Worm (Caenorhabditis elegans) whole organism, L3 larva: ENCODE data around the gene hrg-5.

Source experiments
- ama-1 ChIP-seq: fragments of 150-350 bp; optimal IDR thresholded peaks from 2 replicates; lab custom pipeline; 2018
- ceh-82 ChIP-seq: fragments of 150-350 bp; optimal IDR thresholded peaks from 2 replicates; lab custom pipeline; 2014; ENCODE audit warnings: missing biosample characterization, missing genetic modification characterization
- egl-27 ChIP-seq: sonication (generic microtip); optimal IDR thresholded peaks from 4 replicates; lab custom pipeline; 2017; ENCODE audit warnings: missing biosample characterization, missing genetic modification reagents, missing genetic modification characterization
- egl-5 ChIP-seq: fragments of 150-350 bp; optimal IDR thresholded peaks from 2 replicates; lab custom pipeline; 2017; ENCODE audit warnings: missing biosample characterization, missing genetic modification reagents, missing genetic modification characterization, inconsistent platforms
- elt-1 ChIP-seq: fragments of 150-350 bp; optimal IDR thresholded peaks from 2 replicates; lab custom pipeline; 2014; ENCODE audit warnings: missing biosample characterization, missing genetic modification characterization
- elt-2 ChIP-seq: sonication (generic microtip); optimal IDR thresholded peaks from 2 replicates; lab custom pipeline; 2016; ENCODE audit warnings: missing genetic modification reagents, mild to moderate bottlenecking, missing genetic modification characterization, missing compliant biosample characterization
- elt-3 ChIP-seq, 3 experiments: fragments of 150-350 bp in 1 of 3; sonication (generic microtip) in 2 of 3; optimal IDR thresholded peaks; 2 replicates in 2 of 3; 4 replicates in 1 of 3; lab custom pipeline; 2014 to 2017; ENCODE audit warnings: missing biosample characterization in 3 of 3, missing genetic modification characterization in 3 of 3
- eor-1 ChIP-seq, 2 experiments: fragments of 150-350 bp; optimal IDR thresholded peaks; 2 replicates each; lab custom pipeline; 2014 to 2018; ENCODE audit warnings: missing biosample characterization in 2 of 2, missing genetic modification characterization in 2 of 2
- fkh-10 ChIP-seq: sonication (generic microtip); optimal IDR thresholded peaks from 2 replicates; lab custom pipeline; 2017; ENCODE audit warnings: missing biosample characterization, missing genetic modification reagents, missing genetic modification characterization
- fkh-2 ChIP-seq: fragments of 150-350 bp; optimal IDR thresholded peaks from 2 replicates; lab custom pipeline; 2014; ENCODE audit warnings: missing biosample characterization, missing genetic modification reagents, missing genetic modification characterization
- fos-1 ChIP-seq: fragments of 150-350 bp; optimal IDR thresholded peaks from 2 replicates; lab custom pipeline; 2014; ENCODE audit warnings: missing biosample characterization, missing genetic modification characterization
- lin-39 ChIP-seq: fragments of 150-350 bp; optimal IDR thresholded peaks from 2 replicates; lab custom pipeline; 2018; ENCODE audit warnings: missing biosample characterization, missing genetic modification reagents, missing genetic modification characterization
- mdl-1 ChIP-seq: fragments of 150-350 bp; optimal IDR thresholded peaks from 2 replicates; lab custom pipeline; 2014; ENCODE audit warnings: missing biosample characterization, missing genetic modification characterization
- nfya-1 ChIP-seq: sonication (generic microtip); optimal IDR thresholded peaks from 2 replicates; lab custom pipeline; 2017; ENCODE audit warnings: missing genetic modification characterization, mild to moderate bottlenecking, missing compliant biosample characterization, antibody characterized with exemption, moderate library complexity; ENCODE audit not compliant: insufficient read depth
- nhr-11 ChIP-seq: fragments of 150-350 bp; optimal IDR thresholded peaks from 2 replicates; lab custom pipeline; 2014; ENCODE audit warnings: missing biosample characterization, missing genetic modification characterization
- nhr-237 ChIP-seq: fragments of 150-350 bp; optimal IDR thresholded peaks from 2 replicates; lab custom pipeline; 2014; ENCODE audit warnings: missing biosample characterization, missing genetic modification characterization
- nhr-43 ChIP-seq: sonication (generic microtip); optimal IDR thresholded peaks from 2 replicates; lab custom pipeline; 2016; ENCODE audit warnings: mild to moderate bottlenecking, missing genetic modification characterization, missing compliant biosample characterization; ENCODE audit not compliant: poor library complexity, severe bottlenecking
- nhr-67 ChIP-seq: fragments of 150-350 bp; optimal IDR thresholded peaks from 2 replicates; lab custom pipeline; 2014; ENCODE audit warnings: missing biosample characterization, missing genetic modification characterization
- nhr-76 ChIP-seq: fragments of 150-350 bp; sonication (generic microtip); optimal IDR thresholded peaks from 5 replicates; lab custom pipeline; 2014; ENCODE audit warnings: missing biosample characterization, missing genetic modification characterization
- nhr-77 ChIP-seq: fragments of 150-350 bp; optimal IDR thresholded peaks from 2 replicates; lab custom pipeline; 2014; ENCODE audit warnings: missing biosample characterization, missing genetic modification characterization
- pha-4 ChIP-seq: fragments of 150-350 bp; optimal IDR thresholded peaks from 2 replicates; lab custom pipeline; 2014; ENCODE audit warnings: missing biosample characterization, missing genetic modification reagents, missing genetic modification characterization
- pqm-1 ChIP-seq: fragments of 150-350 bp; optimal IDR thresholded peaks from 2 replicates; lab custom pipeline; 2017; ENCODE audit warnings: missing biosample characterization, missing genetic modification characterization, inconsistent platforms
- sea-2 ChIP-seq: fragments of 150-350 bp; sonication (generic microtip); optimal IDR thresholded peaks from 4 replicates; lab custom pipeline; 2014; ENCODE audit warnings: missing biosample characterization, missing genetic modification reagents, missing genetic modification characterization
- skn-1 ChIP-seq: fragments of 150-350 bp; optimal IDR thresholded peaks from 2 replicates; lab custom pipeline; 2014; ENCODE audit warnings: missing biosample characterization, missing genetic modification characterization
- unc-39 ChIP-seq: sonication (generic microtip); optimal IDR thresholded peaks from 4 replicates; lab custom pipeline; 2017; ENCODE audit warnings: missing biosample characterization, missing genetic modification characterization
- unc-62 ChIP-seq: fragments of 150-350 bp; sonication (generic microtip); optimal IDR thresholded peaks from 4 replicates; lab custom pipeline; 2014; ENCODE audit warnings: missing biosample characterization, missing genetic modification reagents, missing genetic modification characterization
- zag-1 ChIP-seq: fragments of 150-350 bp; optimal IDR thresholded peaks from 2 replicates; lab custom pipeline; 2014; ENCODE audit warnings: missing biosample characterization, missing genetic modification characterization
- ztf-11 ChIP-seq: fragments of 150-350 bp; optimal IDR thresholded peaks from 2 replicates; lab custom pipeline; 2014; ENCODE audit warnings: missing biosample characterization, missing genetic modification characterization
- ztf-4 ChIP-seq: fragments of 150-350 bp; optimal IDR thresholded peaks from 2 replicates; lab custom pipeline; 2014; ENCODE audit warnings: missing biosample characterization, missing genetic modification characterization

Gene hrg-5

ce11 chrIV:11029412-11029811 is at the start of gene hrg-5:
TSS of gene hrg-5 (minus strand) at chrIV:11029428.
- TF ChIP-seq elt-3 (tag; optimal IDR thresholded peaks at IDR 0.05; lab: Kevin White, UChicago) (no peak), elt-2 (peak; percentile 33), pqm-1 (tag; lab: Kevin White, UChicago) (peak; percentile 76), pha-4 (peak; percentile 68)

DNA sequence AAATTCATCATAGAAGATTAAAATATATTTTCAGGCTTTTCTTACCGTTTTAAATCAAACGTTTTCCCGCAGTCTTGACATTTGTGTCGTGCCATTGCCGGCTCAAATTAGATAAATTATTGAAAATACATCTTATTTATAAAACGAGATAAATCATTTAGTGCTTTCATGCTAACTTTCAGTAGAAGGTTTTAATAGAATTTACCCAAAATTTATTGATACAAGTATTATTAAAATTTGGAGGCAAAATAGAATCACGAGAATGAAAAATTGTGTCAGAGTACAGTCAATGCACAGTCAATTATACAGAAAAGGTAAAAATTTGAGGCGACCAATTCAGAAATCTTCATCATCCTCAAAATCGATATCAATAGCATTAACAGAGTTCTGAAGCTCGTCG is 49.3 kb upstream of the hrg-5 start, which contains the start of gene Y5F2A.4:
TSS of gene Y5F2A.4 (minus strand) at position 101 of the 400 bp plus-strand sequence.
- TF ChIP-seq ceh-82 (no peak), sea-2 (GFP tag; lab: Kevin White, UChicago) (no peak), zag-1 (tag; lab: Kevin White, UChicago) (no peak), nhr-43 (tag; lab: Kevin White, UChicago) (no peak), lin-39 (no peak), ztf-11 (tag; lab: Kevin White, UChicago) (no peak), nhr-76 (tag; lab: Kevin White, UChicago) (no peak), pqm-1 (tag; lab: Kevin White, UChicago) (no peak), egl-5 (tag; lab: Kevin White, UChicago) (no peak), ztf-4 (tag; lab: Kevin White, UChicago) (no peak)

- peak; percentile 49 for TF ChIP-seq nhr-43 (tag; lab: Kevin White, UChicago)
- TF ChIP-seq nhr-237 (tag; lab: Kevin White, UChicago): peak; percentile 91
Measured at ce11 chrIV:11070895-11071294, 41.7 kb upstream of the hrg-5 start.

DNA sequence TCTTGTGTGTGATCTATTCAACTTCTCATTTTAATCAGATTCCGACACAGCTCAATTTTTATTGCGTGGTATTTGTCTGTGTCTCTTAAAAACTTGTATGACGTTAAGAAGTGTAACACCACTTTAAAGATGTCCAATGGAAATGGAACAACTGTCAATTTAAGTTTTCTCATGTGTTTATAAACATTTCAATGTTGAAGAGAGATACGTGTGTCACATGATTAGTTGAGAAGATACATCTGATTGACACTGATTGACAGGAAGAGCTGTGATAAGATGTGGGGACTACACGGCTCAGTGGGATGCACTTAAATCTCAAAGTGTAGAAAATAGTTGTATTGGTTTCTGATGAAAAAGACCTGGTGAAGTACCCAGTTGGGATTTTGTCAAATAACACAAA is 39.1 kb upstream of the hrg-5 start:
- no peak for TF ChIP-seq skn-1 (tag; lab: Kevin White, UChicago)
- no peak for TF ChIP-seq fkh-10 (GFP tag; lab: Kevin White, UChicago)
- TF ChIP-seq elt-1 (tag; lab: Kevin White, UChicago): no peak
- TF ChIP-seq eor-1 (tag; optimal IDR thresholded peaks at IDR 0.05; lab: Kevin White, UChicago): no peak
- no peak for TF ChIP-seq pqm-1 (tag; lab: Kevin White, UChicago)
- no peak for TF ChIP-seq ztf-11 (tag; lab: Kevin White, UChicago)
- TF ChIP-seq egl-27 (tag; lab: Kevin White, UChicago): no peak
- TF ChIP-seq unc-39 (tag; lab: Kevin White, UChicago): no peak
- no peak for TF ChIP-seq mdl-1
- TF ChIP-seq nhr-11 (tag; lab: Kevin White, UChicago): peak; percentile 68
- peak; percentile 47 for TF ChIP-seq nfya-1 (tag; lab: Kevin White, UChicago)
- TF ChIP-seq nhr-67 (tag; lab: Kevin White, UChicago): no peak
- peak; percentile 40 for TF ChIP-seq egl-5 (tag; lab: Kevin White, UChicago)
- no peak for TF ChIP-seq fkh-2 (tag; lab: Kevin White, UChicago)
- TF ChIP-seq fos-1 (tag; lab: Kevin White, UChicago): no peak
- TF ChIP-seq ceh-82: no peak
- peak; percentile 83 for TF ChIP-seq unc-62 (GFP tag; lab: Kevin White, UChicago)

DNA sequence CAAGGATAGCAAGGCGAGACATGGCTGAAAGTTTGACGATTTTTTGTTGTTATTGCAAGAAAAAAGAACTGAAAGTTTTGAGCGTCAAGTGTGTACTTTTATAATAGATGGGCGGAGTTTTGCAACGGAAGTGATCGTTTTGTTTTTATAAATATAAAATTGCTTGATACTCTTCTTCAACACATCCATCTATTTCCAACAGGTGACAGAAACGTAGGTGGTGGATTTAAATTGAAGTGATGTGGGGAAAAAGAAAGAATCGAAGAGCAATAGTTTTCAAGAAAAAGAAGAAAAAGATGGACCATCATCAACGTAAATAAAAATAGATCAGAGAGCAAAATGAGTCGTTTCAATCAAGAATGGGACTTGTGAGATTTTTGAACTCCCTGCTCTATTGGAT is 37.8 kb upstream of the hrg-5 start, which contains the start of gene ttr-17:
TSS of gene ttr-17 (minus strand) at position 24 of the 400 bp plus-strand sequence.
- peak; percentile 4 for TF ChIP-seq nfya-1 (tag; lab: Kevin White, UChicago)
- TF ChIP-seq nhr-77 (tag; lab: Kevin White, UChicago): no peak
- TF ChIP-seq elt-3 (tag; optimal IDR thresholded peaks at IDR 0.05; lab: Kevin White, UChicago): no peak

DNA sequence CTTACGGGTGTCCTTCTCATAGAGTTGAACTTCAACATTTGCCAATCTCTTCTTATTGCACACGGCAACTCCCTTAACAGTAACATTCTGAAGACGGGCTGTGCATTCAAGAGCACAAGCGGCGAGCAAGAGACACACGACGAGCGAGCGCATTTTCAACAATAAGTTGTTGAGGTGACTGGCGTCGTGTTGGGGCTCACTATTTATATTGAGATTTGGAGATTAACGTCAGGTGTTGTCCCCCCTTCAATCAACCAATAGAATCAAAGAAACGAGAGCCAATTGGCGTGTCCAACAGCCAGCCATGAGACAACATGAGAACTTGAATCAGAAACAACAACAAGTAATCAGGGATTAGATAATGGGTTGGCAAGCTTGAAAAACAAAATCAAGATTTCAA is 34.7 kb upstream of the hrg-5 start, which contains the start of gene ttr-16:
TSS of gene ttr-16 (minus strand) at position 176 of the 400 bp plus-strand sequence.
- TF ChIP-seq nfya-1 (tag; lab: Kevin White, UChicago) (peak; percentile 84), egl-5 (tag; lab: Kevin White, UChicago) (peak; percentile 63), ceh-82 (no peak), ama-1 (lab: Kevin White, UChicago) (peak; percentile 55)
